Worm (Caenorhabditis elegans) whole organism, midembryonic: ENCODE measurements around the gene ascc-1.

Experiments used
- cog-1 ChIP-seq: sonication (generic microtip); optimal IDR thresholded peaks from 2 replicates; lab custom pipeline; 2016; ENCODE audit warnings: missing genetic modification characterization, missing compliant biosample characterization
- flt-1 ChIP-seq: fragments of 200-800 bp; sonication (Bioruptor generic); IDR thresholded peaks from 2 replicates; pipeline ENCODE4 v1.3.6; 2022; ENCODE audit warnings: missing genetic modification characterization, missing compliant biosample characterization
- klf-2 ChIP-seq: fragments of 200-800 bp; sonication (Bioruptor generic); conservative IDR thresholded peaks from 2 replicates; pipeline ENCODE4 v1.3.6; 2022; ENCODE audit warnings: missing genetic modification reagents, missing genetic modification characterization, missing compliant biosample characterization
- ref-1 ChIP-seq: fragments of 200-800 bp; sonication (Bioruptor generic); conservative IDR thresholded peaks from 2 replicates; pipeline ENCODE4 v1.3.6; 2022; ENCODE audit warnings: missing genetic modification reagents, missing genetic modification characterization, missing compliant biosample characterization
- tab-1 ChIP-seq: fragments of 200-800 bp; sonication (Bioruptor generic); IDR thresholded peaks from 2 replicates; pipeline ENCODE4 v1.3.6; 2022; ENCODE audit warnings: missing genetic modification characterization, missing compliant biosample characterization
- ztf-29 ChIP-seq: fragments of 200-800 bp; sonication (Bioruptor generic); IDR thresholded peaks from 2 replicates; pipeline ENCODE4 v1.3.6; 2022; ENCODE audit warnings: missing genetic modification reagents, missing genetic modification characterization, missing compliant biosample characterization

DNA sequence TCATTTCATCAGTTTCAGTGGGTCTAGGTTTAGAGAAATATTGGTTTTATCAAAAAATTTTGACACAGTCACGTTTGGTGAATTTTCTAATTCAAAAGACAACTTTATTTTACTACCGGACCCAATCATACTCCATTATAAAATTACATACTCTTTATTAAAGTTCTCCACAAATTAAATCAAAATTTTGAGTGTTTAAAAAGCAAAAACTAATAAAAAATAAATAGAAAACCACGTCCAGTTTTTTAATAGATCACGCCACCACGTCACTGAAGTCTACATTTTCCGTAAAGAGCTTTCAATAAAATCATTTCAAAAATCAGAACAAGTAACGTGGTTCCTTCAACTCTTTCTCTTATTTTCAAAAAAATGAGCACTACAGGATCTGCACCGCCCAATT lies 48.4 kb downstream of the ascc-1 start, which contains the start of gene txt-1:
- TF ChIP-seq tab-1 (GFP tag; lab: Robert Waterston, UW) = no peak
- TF ChIP-seq ztf-29 (GFP tag; lab: Robert Waterston, UW) = no peak
- no peak for TF ChIP-seq cog-1 (tag; lab: Kevin White, UChicago)
- no peak for TF ChIP-seq flt-1
- no peak for TF ChIP-seq klf-2 (GFP tag; lab: Robert Waterston, UW)
- no peak for TF ChIP-seq ref-1 (GFP tag; lab: Robert Waterston, UW)
